Fruit fly (Drosophila melanogaster) whole organism, prepupa: ENCODE data around the gene CG6652.

Source experiments
- Blimp-1 ChIP-seq: fragments of 200-800 bp; sonication (Bioruptor generic); optimal IDR thresholded peaks from 3 replicates; lab custom pipeline; 2017; ENCODE audit warnings: missing biosample characterization, missing genetic modification characterization, mild to moderate bottlenecking, moderate library complexity, missing genetic modification reagents
- CG11294 ChIP-seq: fragments of 200-800 bp; sonication (Bioruptor generic); IDR thresholded peaks from 2 replicates; pipeline ENCODE4 v1.3.6; 2022; ENCODE audit warnings: missing biosample characterization, missing genetic modification characterization
- CG11762 ChIP-seq: fragments of 200-800 bp; sonication (Bioruptor generic); optimal IDR thresholded peaks from 3 replicates; lab custom pipeline; 2016; ENCODE audit warnings: missing biosample characterization, missing genetic modification characterization; ENCODE audit not compliant: insufficient read depth
- CG1621 ChIP-seq: fragments of 200-800 bp; sonication (Bioruptor generic); optimal IDR thresholded peaks from 3 replicates; lab custom pipeline; 2018; ENCODE audit warnings: missing biosample characterization, mild to moderate bottlenecking, missing genetic modification characterization
- CG16779 ChIP-seq: fragments of 200-800 bp; sonication (Bioruptor generic); optimal IDR thresholded peaks from 3 replicates; lab custom pipeline; 2017; ENCODE audit warnings: missing biosample characterization, mild to moderate bottlenecking, missing genetic modification characterization
- CG3032 ChIP-seq: fragments of 200-800 bp; optimal IDR thresholded peaks from 2 replicates; lab custom pipeline; 2019; ENCODE audit warnings: missing biosample characterization, mild to moderate bottlenecking, missing genetic modification characterization, moderate library complexity
- CG31627 ChIP-seq: fragments of 200-800 bp; sonication (Bioruptor generic); optimal IDR thresholded peaks from 3 replicates; lab custom pipeline; 2016; ENCODE audit warnings: missing biosample characterization, missing genetic modification characterization
- CG32006 ChIP-seq: fragments of 200-800 bp; sonication (Bioruptor generic); optimal IDR thresholded peaks from 3 replicates; lab custom pipeline; 2017; ENCODE audit warnings: missing biosample characterization, mild to moderate bottlenecking, missing genetic modification characterization
- CG4318 ChIP-seq: fragments of 200-800 bp; sonication (Bioruptor generic); optimal IDR thresholded peaks from 3 replicates; lab custom pipeline; 2017; ENCODE audit warnings: missing biosample characterization, mild to moderate bottlenecking, missing genetic modification characterization
- CG6163 ChIP-seq: fragments of 200-800 bp; sonication (Bioruptor generic); IDR thresholded peaks from 3 replicates; pipeline ENCODE4 v1.3.6; 2022; ENCODE audit warnings: missing biosample characterization, missing genetic modification characterization
- CG6792 ChIP-seq: fragments of 200-800 bp; sonication (Bioruptor generic); optimal IDR thresholded peaks from 3 replicates; lab custom pipeline; 2016; ENCODE audit warnings: missing biosample characterization, missing genetic modification characterization
- CG6854 ChIP-seq: fragments of 200-800 bp; sonication (Bioruptor generic); optimal IDR thresholded peaks from 2 replicates; lab custom pipeline; 2017; ENCODE audit warnings: missing biosample characterization, mild to moderate bottlenecking, missing genetic modification characterization
- CG8319 ChIP-seq: fragments of 200-800 bp; sonication (Bioruptor generic); optimal IDR thresholded peaks from 3 replicates; lab custom pipeline; 2016; ENCODE audit warnings: missing biosample characterization, missing genetic modification characterization
- CG8632 ChIP-seq: fragments of 200-800 bp; sonication (Bioruptor generic); optimal IDR thresholded peaks from 3 replicates; lab custom pipeline; 2016; ENCODE audit warnings: missing biosample characterization, missing genetic modification characterization
- Eip78C ChIP-seq: fragments of 200-800 bp; sonication (Bioruptor generic); peaks from one replicate; lab custom pipeline; 2016; ENCODE audit warnings: missing biosample characterization, missing genetic modification characterization
- Ets21C ChIP-seq: fragments of 200-800 bp; sonication (Bioruptor generic); optimal IDR thresholded peaks from 3 replicates; lab custom pipeline; 2016; ENCODE audit warnings: missing biosample characterization, missing genetic modification characterization
- Ets96B ChIP-seq: fragments of 200-800 bp; optimal IDR thresholded peaks from 2 replicates; lab custom pipeline; 2019; ENCODE audit warnings: missing biosample characterization, mild to moderate bottlenecking, missing genetic modification characterization, moderate library complexity
- Hr38 ChIP-seq: sonication (Bioruptor generic); optimal IDR thresholded peaks from 2 replicates; lab custom pipeline; 2016; ENCODE audit warnings: missing biosample characterization, missing genetic modification characterization
- Hr39 ChIP-seq: fragments of 200-800 bp; sonication (Bioruptor generic); optimal IDR thresholded peaks from 2 replicates; lab custom pipeline; 2016; ENCODE audit warnings: missing biosample characterization, missing genetic modification characterization
- Met ChIP-seq: fragments of 200-800 bp; sonication (Bioruptor generic); optimal IDR thresholded peaks from 3 replicates; lab custom pipeline; 2016; ENCODE audit warnings: missing biosample characterization, missing genetic modification characterization
- Sox102F ChIP-seq: fragments of 200-800 bp; sonication (Bioruptor generic); optimal IDR thresholded peaks from 2 replicates; lab custom pipeline; 2016; ENCODE audit warnings: missing biosample characterization, mild to moderate bottlenecking, missing genetic modification characterization
- Sox14 ChIP-seq: fragments of 200-800 bp; sonication (Bioruptor generic); optimal IDR thresholded peaks from 3 replicates; lab custom pipeline; 2016; ENCODE audit warnings: missing biosample characterization, missing genetic modification characterization
- acj6 ChIP-seq: fragments of 200-800 bp; sonication (Bioruptor generic); optimal IDR thresholded peaks from 3 replicates; lab custom pipeline; 2016; ENCODE audit warnings: missing biosample characterization, missing genetic modification characterization
- cyc ChIP-seq: fragments of 200-800 bp; sonication (Bioruptor generic); optimal IDR thresholded peaks from 3 replicates; lab custom pipeline; 2016; ENCODE audit warnings: missing biosample characterization, missing genetic modification characterization
- dac ChIP-seq: fragments of 200-800 bp; sonication (Bioruptor generic); optimal IDR thresholded peaks from 2 replicates; lab custom pipeline; 2017; ENCODE audit warnings: missing biosample characterization, mild to moderate bottlenecking, missing genetic modification characterization
- dsx ChIP-seq: fragments of 200-800 bp; optimal IDR thresholded peaks from 3 replicates; lab custom pipeline; 2019; ENCODE audit warnings: missing biosample characterization, mild to moderate bottlenecking, missing genetic modification characterization, moderate library complexity; ENCODE audit not compliant: poor library complexity, severe bottlenecking
- eg ChIP-seq: fragments of 200-800 bp; sonication (Bioruptor generic); IDR thresholded peaks from 3 replicates; pipeline ENCODE4 v1.3.6; 2022; ENCODE audit warnings: missing biosample characterization, missing genetic modification characterization
- esn ChIP-seq: fragments of 200-800 bp; sonication (Bioruptor generic); optimal IDR thresholded peaks from 2 replicates; lab custom pipeline; 2016; ENCODE audit warnings: missing biosample characterization, mild to moderate bottlenecking, missing genetic modification characterization, moderate library complexity
- fkh ChIP-seq: fragments of 200-800 bp; sonication (Bioruptor generic); optimal IDR thresholded peaks from 3 replicates; lab custom pipeline; 2017; ENCODE audit warnings: missing biosample characterization, mild to moderate bottlenecking, missing genetic modification characterization, moderate library complexity
- net ChIP-seq: fragments of 200-800 bp; sonication (Bioruptor generic); optimal IDR thresholded peaks from 3 replicates; lab custom pipeline; 2016; ENCODE audit warnings: missing biosample characterization, missing genetic modification characterization
- pdm3 ChIP-seq: fragments of 200-800 bp; sonication (Bioruptor generic); optimal IDR thresholded peaks from 3 replicates; lab custom pipeline; 2016; ENCODE audit warnings: missing biosample characterization, missing genetic modification characterization
- salr ChIP-seq, 2 experiments: fragments of 200-800 bp; sonication (Bioruptor generic); optimal IDR thresholded peaks; 3 replicates each; lab custom pipeline; 2016 to 2018; ENCODE audit warnings: missing biosample characterization in 2 of 2, missing genetic modification characterization in 2 of 2, mild to moderate bottlenecking in 1 of 2
- ss ChIP-seq, 2 experiments: fragments of 200-800 bp; sonication (Bioruptor generic); optimal IDR thresholded peaks; 2 replicates in 1 of 2; 3 replicates in 1 of 2; lab custom pipeline; 2017 to 2018; ENCODE audit warnings: mild to moderate bottlenecking in 2 of 2, missing biosample characterization in 2 of 2, missing genetic modification characterization in 2 of 2, moderate library complexity in 1 of 2
- svp ChIP-seq: fragments of 200-800 bp; sonication (Bioruptor generic); peaks from one replicate; lab custom pipeline; 2016; ENCODE audit warnings: missing biosample characterization, missing genetic modification characterization

CG6652 gene

DNA sequence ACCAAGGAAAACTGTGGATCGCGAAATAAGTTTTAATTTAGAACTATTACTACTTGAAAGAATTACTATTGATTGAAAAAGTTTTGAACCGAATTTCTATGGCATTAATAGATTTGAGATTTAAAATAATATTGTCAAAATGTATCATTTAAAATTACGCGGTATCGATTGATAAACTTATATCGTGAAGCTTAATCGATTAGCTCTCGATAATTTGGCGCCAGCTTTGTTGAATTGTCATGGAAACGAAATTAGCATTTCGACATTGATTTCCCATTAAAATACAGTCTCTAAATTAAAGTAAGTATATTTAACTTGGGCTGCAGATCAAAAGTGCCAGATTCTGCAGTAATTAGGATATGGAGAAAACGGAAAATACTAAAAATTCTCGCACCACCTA, 4.7 kb upstream of the CG6652 start, which contains the start of gene CG7730:
CG7730 (plus strand) TSS at position 206 of the 400 bp plus-strand sequence.
- TF ChIP-seq fkh (GFP tag; lab: Kevin White, UChicago): no peak
- no peak for TF ChIP-seq Hr39 (GFP tag; lab: Kevin White, UChicago)
- TF ChIP-seq Sox14 (GFP tag; lab: Kevin White, UChicago): no peak
- TF ChIP-seq Blimp-1 (GFP tag; lab: Kevin White, UChicago): no peak
- no peak for TF ChIP-seq eg (GFP tag; lab: Robert Waterston, UW)
- TF ChIP-seq esn (GFP tag; lab: Kevin White, UChicago): no peak
- no peak for TF ChIP-seq svp (GFP tag; lab: Kevin White, UChicago)
- TF ChIP-seq CG6792 (GFP tag; lab: Kevin White, UChicago): no peak
- TF ChIP-seq Sox102F (GFP tag; lab: Kevin White, UChicago): no peak
- TF ChIP-seq Eip78C (GFP tag; lab: Kevin White, UChicago): no peak
- TF ChIP-seq cyc: no peak
- TF ChIP-seq CG32006: no peak
- no peak for TF ChIP-seq dsx (GFP tag; lab: Kevin White, UChicago)
- no peak for TF ChIP-seq dac
- no peak for TF ChIP-seq acj6 (GFP tag; lab: Kevin White, UChicago)
- no peak for TF ChIP-seq CG6854
- no peak for TF ChIP-seq CG4318
- TF ChIP-seq CG11294 (GFP tag; lab: Robert Waterston, UW): no peak
- TF ChIP-seq CG6163: no peak
- no peak for TF ChIP-seq CG8632 (GFP tag; lab: Kevin White, UChicago)

DNA sequence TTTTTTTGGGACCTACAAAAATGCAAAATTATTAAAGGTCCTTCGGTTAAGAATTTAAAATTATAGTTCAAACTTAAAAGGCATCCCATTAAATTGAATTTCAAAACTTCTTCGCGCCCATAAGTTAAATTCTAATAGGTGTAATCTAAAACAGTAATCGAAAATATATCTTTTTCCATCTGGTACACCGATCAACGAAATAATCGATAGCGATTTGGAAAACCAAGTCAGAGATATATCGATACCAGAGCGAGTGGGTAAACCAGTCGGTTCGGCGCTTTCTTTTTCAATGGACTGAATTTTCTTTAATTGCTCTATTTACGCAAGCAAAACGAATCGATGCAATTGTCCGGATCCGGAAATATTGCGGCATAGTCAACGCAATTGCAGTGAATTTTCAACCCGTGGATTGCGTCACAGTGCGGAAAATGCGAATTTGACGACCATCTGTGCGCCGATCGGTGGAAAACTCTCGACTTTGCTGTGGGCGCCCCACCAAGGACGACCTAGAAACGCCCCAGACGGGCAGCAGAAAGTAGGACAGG, 1.5 kb upstream of the CG6652 start, which contains the start of gene Fit2:
Fit2 (plus strand) TSS at position 234 of the 545 bp plus-strand sequence.
- no peak for TF ChIP-seq Met (GFP tag; lab: Kevin White, UChicago)
- TF ChIP-seq CG6854: no peak
- no peak for TF ChIP-seq acj6 (GFP tag; lab: Kevin White, UChicago)
- no peak for TF ChIP-seq eg (GFP tag; lab: Robert Waterston, UW)
- TF ChIP-seq salr (GFP tag; optimal IDR thresholded peaks at IDR 0.05; lab: Kevin White, UChicago): no peak
- no peak for TF ChIP-seq CG3032 (tag; lab: Kevin White, UChicago)
- no peak for TF ChIP-seq net (GFP tag; lab: Kevin White, UChicago)
- TF ChIP-seq CG31627 (GFP tag; lab: Kevin White, UChicago): no peak
- TF ChIP-seq Hr39 (GFP tag; lab: Kevin White, UChicago): no peak
- TF ChIP-seq CG1621 (tag; lab: Kevin White, UChicago): no peak
- TF ChIP-seq Ets96B (tag; lab: Kevin White, UChicago): no peak
- TF ChIP-seq ss (GFP tag; optimal IDR thresholded peaks at IDR 0.05; lab: Kevin White, UChicago): no peak
- no peak for TF ChIP-seq fkh (GFP tag; lab: Kevin White, UChicago)
- TF ChIP-seq Hr38 (GFP tag; lab: Kevin White, UChicago): no peak
- TF ChIP-seq CG11294 (GFP tag; lab: Robert Waterston, UW): no peak
- no peak for TF ChIP-seq Eip78C (GFP tag; lab: Kevin White, UChicago)

DNA sequence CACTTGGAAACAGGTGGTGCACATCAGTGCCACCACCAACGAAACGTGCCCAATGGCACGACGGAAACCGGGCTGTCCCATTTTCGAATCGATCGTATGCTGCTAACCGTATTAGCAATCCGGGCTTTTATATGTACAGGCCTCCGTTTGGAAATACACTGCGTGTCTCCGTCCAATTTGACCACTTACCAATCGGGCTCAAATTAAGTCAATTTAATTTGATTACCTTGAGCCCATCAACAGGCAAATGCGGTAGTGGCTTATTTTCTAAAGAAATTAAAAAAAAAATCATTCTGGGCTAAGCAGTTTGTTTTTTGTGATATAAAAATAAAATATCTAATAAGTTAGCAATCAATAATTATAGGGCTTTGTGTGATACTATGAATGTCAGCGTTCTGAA, 985 bp upstream of the CG6652 start, which contains the start of gene a10:
a10 (minus strand) TSS at position 101 of the 400 bp plus-strand sequence.
- TF ChIP-seq CG16779 (no peak), esn (GFP tag; lab: Kevin White, UChicago) (no peak), CG11762 (GFP tag; lab: Kevin White, UChicago) (no peak), pdm3 (GFP tag; lab: Kevin White, UChicago) (no peak), CG6163 (no peak), Hr39 (GFP tag; lab: Kevin White, UChicago) (no peak), CG3032 (tag; lab: Kevin White, UChicago) (no peak)

DNA sequence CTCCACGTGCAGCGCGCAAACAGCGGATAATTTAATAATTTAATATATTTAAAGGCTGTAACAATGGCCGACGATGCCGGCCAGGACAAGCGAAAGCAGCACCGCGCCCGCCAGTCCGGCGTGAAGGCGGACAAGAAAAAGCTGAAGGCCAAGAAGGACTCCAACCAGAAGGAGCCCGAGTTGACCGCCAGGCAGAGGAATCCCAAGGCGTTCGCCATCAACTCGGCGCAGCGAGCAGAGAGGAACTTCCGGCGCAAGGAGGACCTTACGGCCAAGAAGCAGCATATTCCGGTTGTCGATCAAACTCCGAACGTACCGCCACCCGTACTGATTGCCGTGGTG, 6.1 kb downstream of the CG6652 start:
- no peak for TF ChIP-seq Ets21C (GFP tag; lab: Kevin White, UChicago)
- no peak for TF ChIP-seq Sox102F (GFP tag; lab: Kevin White, UChicago)
- no peak for TF ChIP-seq Met (GFP tag; lab: Kevin White, UChicago)
- no peak for TF ChIP-seq eg (GFP tag; lab: Robert Waterston, UW)
- TF ChIP-seq dac: no peak
- TF ChIP-seq Sox14 (GFP tag; lab: Kevin White, UChicago): no peak
- TF ChIP-seq CG8319: no peak
- no peak for TF ChIP-seq Hr39 (GFP tag; lab: Kevin White, UChicago)
- TF ChIP-seq net (GFP tag; lab: Kevin White, UChicago): no peak
- TF ChIP-seq esn (GFP tag; lab: Kevin White, UChicago): no peak
- TF ChIP-seq acj6 (GFP tag; lab: Kevin White, UChicago): no peak
